Worm (Caenorhabditis elegans): ENCODE results near the gene M01B2.12.

The M01B2.12 gene

DNA sequence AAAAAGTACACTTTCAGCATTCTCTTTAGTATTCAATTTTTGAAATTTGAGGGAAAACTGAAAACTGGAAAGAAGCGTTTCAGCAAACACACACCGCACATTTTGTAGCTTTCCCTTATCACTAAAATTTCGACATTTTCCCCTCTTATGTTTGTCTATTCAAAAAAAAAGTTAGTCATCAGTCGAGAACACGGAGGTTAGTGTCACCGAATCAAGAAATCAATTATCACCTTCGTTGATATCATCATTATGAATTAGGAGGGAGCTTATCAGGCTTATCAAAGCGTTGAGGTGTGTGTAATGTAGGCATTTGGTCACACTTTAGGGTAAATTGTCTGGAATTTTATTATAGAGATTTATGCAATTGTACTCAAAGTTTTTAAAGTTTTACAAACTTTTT is 34.6 kb upstream of the M01B2.12 start, which contains the start of gene cpr-3:
Gene cpr-3 (minus strand): TSS at position 104 of the 400 bp plus-strand sequence.
- TF ChIP-seq nhr-76 (tag; optimal IDR thresholded peaks at IDR 0.05) (no peak), cnd-1 (tag; optimal IDR thresholded peaks at IDR 0.05) (no peak), pha-4 (tag; optimal IDR thresholded peaks at IDR 0.05) (no peak), ceh-43 (GFP tag; optimal IDR thresholded peaks at IDR 0.05) (no peak), M03D4.4 (tag; optimal IDR thresholded peaks at IDR 0.05) (no peak), mab-5 (tag; optimal IDR thresholded peaks at IDR 0.05) (no peak), lsy-2 (tag; optimal IDR thresholded peaks at IDR 0.05) (no peak), nhr-28 (tag; optimal IDR thresholded peaks at IDR 0.05) (no peak), unc-62 (GFP tag; optimal IDR thresholded peaks at IDR 0.05) (no peak), zip-8 (tag; optimal IDR thresholded peaks at IDR 0.05) (no peak), tbx-8 (GFP tag; optimal IDR thresholded peaks at IDR 0.05) (no peak), unc-120 (tag; optimal IDR thresholded peaks at IDR 0.05; ENCODE audit: poor library complexity, severe bottlenecking) (no peak), mls-2 (tag; optimal IDR thresholded peaks at IDR 0.05) (no peak), sem-2 (GFP tag; optimal IDR thresholded peaks at IDR 0.05) (no peak), ceh-83 (GFP tag; optimal IDR thresholded peaks at IDR 0.05) (no peak), ces-1 (GFP tag; optimal IDR thresholded peaks at IDR 0.05) (no peak), flh-1 (GFP tag; optimal IDR thresholded peaks at IDR 0.05) (no peak), elt-1 (tag; optimal IDR thresholded peaks at IDR 0.05; ENCODE audit: borderline replicate concordance, insufficient read depth) (no peak), nhr-12 (tag; optimal IDR thresholded peaks at IDR 0.05) (no peak)

ce11 chrV:15293865-15294264 is 29.8 kb upstream of the M01B2.12 start, which contains the start of gene str-96:
str-96 (minus strand) TSS chrV:15293965.
- TF ChIP-seq ztf-11 (tag; optimal IDR thresholded peaks at IDR 0.05) (no peak), bed-3 (GFP tag; optimal IDR thresholded peaks at IDR 0.05) (no peak), zip-8 (tag; optimal IDR thresholded peaks at IDR 0.05) (no peak), nhr-76 (tag; optimal IDR thresholded peaks at IDR 0.05) (no peak)

ce11 chrV:15290995-15291394 is 27.0 kb upstream of the M01B2.12 start, which contains the start of gene cyp-34A2:
cyp-34A2 (minus strand) TSS chrV:15291095.
- no peak for TF ChIP-seq elt-3 (tag; optimal IDR thresholded peaks at IDR 0.05)
- TF ChIP-seq M03D4.4 (tag; optimal IDR thresholded peaks at IDR 0.05) = no peak

ce11 chrV:15287856-15288255 is 23.8 kb upstream of the M01B2.12 start, which contains the start of gene cyp-34A1:
cyp-34A1 (minus strand) TSS chrV:15287956.
- no peak for TF ChIP-seq blmp-1 (tag; optimal IDR thresholded peaks at IDR 0.05)
- no peak for TF ChIP-seq drap-1 (GFP tag; optimal IDR thresholded peaks at IDR 0.05)
- TF ChIP-seq nhr-237 (tag; optimal IDR thresholded peaks at IDR 0.05) = no peak
- no peak for TF ChIP-seq ztf-11 (tag; optimal IDR thresholded peaks at IDR 0.05)
- no peak for TF ChIP-seq ceh-43 (GFP tag; optimal IDR thresholded peaks at IDR 0.05)
- TF ChIP-seq sptf-1 (tag; optimal IDR thresholded peaks at IDR 0.05) = no peak
- TF ChIP-seq unc-120 (tag; optimal IDR thresholded peaks at IDR 0.05; ENCODE audit: poor library complexity, severe bottlenecking) = no peak
- no peak for TF ChIP-seq ceh-39 (tag; optimal IDR thresholded peaks at IDR 0.05)
- TF ChIP-seq elt-3 (tag; optimal IDR thresholded peaks at IDR 0.05) = no peak

DNA sequence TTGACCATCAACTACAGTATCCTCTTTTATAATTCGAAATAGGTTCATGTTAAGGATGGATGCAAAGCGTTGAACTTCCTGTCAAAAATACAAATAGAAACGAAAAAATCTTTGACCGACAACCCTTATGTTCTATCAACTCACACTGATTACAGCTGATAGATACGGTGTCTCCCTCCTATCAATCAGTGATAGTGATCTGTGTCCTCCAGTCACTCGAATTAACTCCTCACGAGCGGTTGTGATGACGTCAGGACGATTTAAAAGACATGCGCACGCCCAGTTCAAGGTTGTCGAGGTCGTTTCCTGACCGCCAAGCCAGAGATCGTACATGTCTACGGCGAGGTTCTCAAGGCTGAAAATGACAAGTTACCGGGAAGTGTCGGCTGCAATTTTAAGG is 22.0 kb upstream of the M01B2.12 start:
- TF ChIP-seq ztf-11 (tag; optimal IDR thresholded peaks at IDR 0.05) = no peak
- TF ChIP-seq lin-32 (GFP tag; optimal IDR thresholded peaks at IDR 0.05) = no peak
- TF ChIP-seq flh-1 (GFP tag; optimal IDR thresholded peaks at IDR 0.05) = no peak
- TF ChIP-seq unc-120 (tag; optimal IDR thresholded peaks at IDR 0.05; ENCODE audit: poor library complexity, severe bottlenecking) = no peak
- no peak for TF ChIP-seq ham-2 (GFP tag; optimal IDR thresholded peaks at IDR 0.05)
- TF ChIP-seq sem-2 (GFP tag; optimal IDR thresholded peaks at IDR 0.05) = no peak
- TF ChIP-seq sptf-1 (tag; optimal IDR thresholded peaks at IDR 0.05) = no peak
- no peak for TF ChIP-seq unc-39 (tag; optimal IDR thresholded peaks at IDR 0.05)
- no peak for TF ChIP-seq nhr-28 (tag; optimal IDR thresholded peaks at IDR 0.05)
- TF ChIP-seq elt-1 (tag; optimal IDR thresholded peaks at IDR 0.05; ENCODE audit: borderline replicate concordance, insufficient read depth) = no peak
- no peak for TF ChIP-seq ceh-83 (GFP tag; optimal IDR thresholded peaks at IDR 0.05)
- TF ChIP-seq M03D4.4 (tag; optimal IDR thresholded peaks at IDR 0.05) = no peak

Data from whole organism, mixed stage, embryonic.